Worm (Caenorhabditis elegans) whole organism, mixed stage, embryonic: ENCODE data around the gene dkc-1.

Experiments used
- M03D4.4 ChIP-seq: sonication (generic microtip); optimal IDR thresholded peaks from 2 replicates; lab custom pipeline; 2017; ENCODE audit warnings: mild to moderate bottlenecking, missing genetic modification characterization, missing compliant biosample characterization
- bed-3 ChIP-seq: fragments of 200-800 bp; sonication (Bioruptor generic); optimal IDR thresholded peaks from 3 replicates; lab custom pipeline; 2018; ENCODE audit warnings: mild to moderate bottlenecking, missing genetic modification characterization, moderate library complexity, missing compliant biosample characterization
- blmp-1 ChIP-seq: fragments of 150-350 bp; optimal IDR thresholded peaks from 2 replicates; lab custom pipeline; 2014; ENCODE audit warnings: missing biosample characterization, missing genetic modification characterization
- ceh-39 ChIP-seq: fragments of 150-350 bp; optimal IDR thresholded peaks from 2 replicates; lab custom pipeline; 2014; ENCODE audit warnings: missing biosample characterization, missing genetic modification characterization
- ceh-83 ChIP-seq: fragments of 200-800 bp; sonication (Bioruptor generic); optimal IDR thresholded peaks from 2 replicates; lab custom pipeline; 2018; ENCODE audit warnings: mild to moderate bottlenecking, missing genetic modification characterization, missing compliant biosample characterization
- ces-1 ChIP-seq: fragments of 150-350 bp; optimal IDR thresholded peaks from 2 replicates; lab custom pipeline; 2014; ENCODE audit warnings: missing biosample characterization, missing genetic modification reagents, missing genetic modification characterization
- drap-1 ChIP-seq: fragments of 200-800 bp; sonication (Bioruptor generic); optimal IDR thresholded peaks from 3 replicates; lab custom pipeline; 2018; ENCODE audit warnings: mild to moderate bottlenecking, missing genetic modification characterization, missing compliant biosample characterization
- elt-1 ChIP-seq: sonication (generic microtip); optimal IDR thresholded peaks from 2 replicates; lab custom pipeline; 2017; ENCODE audit warnings: missing genetic modification characterization, mild to moderate bottlenecking, missing compliant biosample characterization, antibody characterized with exemption, moderate library complexity, borderline replicate concordance; ENCODE audit not compliant: insufficient read depth
- flh-1 ChIP-seq: fragments of 200-800 bp; sonication (Bioruptor generic); optimal IDR thresholded peaks from 2 replicates; lab custom pipeline; 2018; ENCODE audit warnings: mild to moderate bottlenecking, missing genetic modification characterization, moderate library complexity, missing compliant biosample characterization
- ham-2 ChIP-seq: fragments of 200-800 bp; sonication (Bioruptor generic); optimal IDR thresholded peaks from 2 replicates; lab custom pipeline; 2018; ENCODE audit warnings: mild to moderate bottlenecking, missing genetic modification characterization, missing compliant biosample characterization
- lin-13 ChIP-seq: fragments of 150-350 bp; optimal IDR thresholded peaks from 2 replicates; lab custom pipeline; 2014; ENCODE audit warnings: missing biosample characterization, missing genetic modification characterization
- lin-32 ChIP-seq: fragments of 200-800 bp; sonication (Bioruptor generic); optimal IDR thresholded peaks from 2 replicates; lab custom pipeline; 2018; ENCODE audit warnings: mild to moderate bottlenecking, missing genetic modification characterization, missing compliant biosample characterization
- lsy-2 ChIP-seq: fragments of 150-350 bp; optimal IDR thresholded peaks from 2 replicates; lab custom pipeline; 2014; ENCODE audit warnings: missing biosample characterization, missing genetic modification characterization
- mab-5 ChIP-seq: fragments of 150-350 bp; optimal IDR thresholded peaks from 2 replicates; lab custom pipeline; 2014; ENCODE audit warnings: missing biosample characterization, missing genetic modification characterization
- mep-1 ChIP-seq: fragments of 150-350 bp; optimal IDR thresholded peaks from 2 replicates; lab custom pipeline; 2017; ENCODE audit warnings: missing biosample characterization, missing genetic modification reagents, missing genetic modification characterization, inconsistent platforms
- mls-2 ChIP-seq: sonication (generic microtip); optimal IDR thresholded peaks from 2 replicates; lab custom pipeline; 2016; ENCODE audit warnings: mild to moderate bottlenecking, missing genetic modification characterization, moderate library complexity, missing compliant biosample characterization
- nhr-12 ChIP-seq: fragments of 150-350 bp; optimal IDR thresholded peaks from 2 replicates; lab custom pipeline; 2014; ENCODE audit warnings: missing biosample characterization, missing genetic modification characterization
- nhr-2 ChIP-seq: fragments of 150-350 bp; optimal IDR thresholded peaks from 2 replicates; lab custom pipeline; 2014; ENCODE audit warnings: missing biosample characterization, missing genetic modification characterization
- nhr-237 ChIP-seq: fragments of 150-350 bp; optimal IDR thresholded peaks from 2 replicates; lab custom pipeline; 2014; ENCODE audit warnings: missing biosample characterization, missing genetic modification characterization
- nhr-28 ChIP-seq: fragments of 150-350 bp; optimal IDR thresholded peaks from 2 replicates; lab custom pipeline; 2014; ENCODE audit warnings: missing biosample characterization, missing genetic modification characterization
- nhr-76 ChIP-seq: sonication (generic microtip); optimal IDR thresholded peaks from 2 replicates; lab custom pipeline; 2017; ENCODE audit warnings: missing biosample characterization, missing genetic modification characterization
- pha-4 ChIP-seq: fragments of 150-350 bp; optimal IDR thresholded peaks from 2 replicates; lab custom pipeline; 2018; ENCODE audit warnings: missing biosample characterization, missing genetic modification reagents, missing genetic modification characterization
- snpc-4 ChIP-seq: fragments of 150-350 bp; optimal IDR thresholded peaks from 2 replicates; lab custom pipeline; 2014; ENCODE audit warnings: missing biosample characterization, missing genetic modification characterization
- sptf-1 ChIP-seq: sonication (generic microtip); optimal IDR thresholded peaks from 2 replicates; lab custom pipeline; 2017; ENCODE audit warnings: mild to moderate bottlenecking, missing genetic modification characterization, moderate library complexity, missing compliant biosample characterization
- tbx-8 ChIP-seq: fragments of 200-800 bp; sonication (Bioruptor generic); optimal IDR thresholded peaks from 2 replicates; lab custom pipeline; 2018; ENCODE audit warnings: mild to moderate bottlenecking, missing genetic modification characterization, moderate library complexity, missing compliant biosample characterization
- unc-120 ChIP-seq: sonication (generic microtip); optimal IDR thresholded peaks from 2 replicates; lab custom pipeline; 2017; ENCODE audit warnings: missing genetic modification characterization, missing compliant biosample characterization; ENCODE audit not compliant: poor library complexity, severe bottlenecking
- unc-39 ChIP-seq: fragments of 150-350 bp; optimal IDR thresholded peaks from 2 replicates; lab custom pipeline; 2014; ENCODE audit warnings: missing biosample characterization, missing genetic modification characterization
- ztf-11 ChIP-seq: fragments of 150-350 bp; optimal IDR thresholded peaks from 2 replicates; lab custom pipeline; 2014; ENCODE audit warnings: missing biosample characterization, missing genetic modification characterization

The dkc-1 gene

ce11 chrIII:10747620-10748479 lies at the start of gene dkc-1, which contains the start of gene ran-1:
Gene dkc-1, plus strand, starts transcription at chrIII:10748429.
Gene ran-1, minus strand, starts transcription at chrIII:10747728.
- peak; percentile 10 for TF ChIP-seq M03D4.4 (tag; lab: Kevin White, UChicago)
- peak; percentile 64 for TF ChIP-seq unc-120 (tag; lab: Kevin White, UChicago)
- peak; percentile 64 for TF ChIP-seq pha-4
- TF ChIP-seq elt-1, result no peak
- TF ChIP-seq lsy-2, result peak; percentile 55
- no peak for TF ChIP-seq nhr-2 (tag; lab: Kevin White, UChicago)
- no peak for TF ChIP-seq lin-32 (GFP tag; lab: Kevin White, UChicago)
- TF ChIP-seq nhr-237 (tag; lab: Kevin White, UChicago), result peak; percentile 45
- TF ChIP-seq ces-1 (GFP tag; lab: Kevin White, UChicago), result peak; percentile 23
- peak; percentile 13 for TF ChIP-seq ceh-83 (GFP tag; lab: Kevin White, UChicago)
- TF ChIP-seq lin-13 (tag; lab: Kevin White, UChicago), result peak; percentile 32
- TF ChIP-seq sptf-1, result peak; percentile 56
- peak; percentile 80 for TF ChIP-seq ceh-39 (tag; lab: Kevin White, UChicago)
- peak; percentile 96 for TF ChIP-seq mep-1

ce11 chrIII:10700460-10700859 lies 47.8 kb upstream of the dkc-1 start, which contains the start of gene Y39A1A.20:
Gene Y39A1A.20, minus strand, starts transcription at chrIII:10700560.
- TF ChIP-seq M03D4.4 (tag; lab: Kevin White, UChicago) (no peak), bed-3 (GFP tag; lab: Kevin White, UChicago) (no peak), ceh-39 (tag; lab: Kevin White, UChicago) (no peak), ztf-11 (tag; lab: Kevin White, UChicago) (no peak), unc-120 (tag; lab: Kevin White, UChicago) (no peak), nhr-12 (tag; lab: Kevin White, UChicago) (no peak), blmp-1 (tag; lab: Kevin White, UChicago) (no peak), unc-39 (no peak), lin-13 (tag; lab: Kevin White, UChicago) (no peak), mls-2 (tag; lab: Kevin White, UChicago) (no peak), nhr-28 (tag; lab: Kevin White, UChicago) (no peak), snpc-4 (no peak), mab-5 (tag; lab: Kevin White, UChicago) (no peak), sptf-1 (no peak), drap-1 (GFP tag; lab: Kevin White, UChicago) (no peak), flh-1 (no peak), nhr-76 (tag; lab: Kevin White, UChicago) (no peak)

ce11 chrIII:10702805-10703204 lies 45.4 kb upstream of the dkc-1 start:
- TF ChIP-seq elt-1 (no peak), lsy-2 (no peak), blmp-1 (tag; lab: Kevin White, UChicago) (no peak)

- no peak for TF ChIP-seq pha-4
- no peak for TF ChIP-seq ces-1 (GFP tag; lab: Kevin White, UChicago)
Observed at ce11 chrIII:10703833-10704232, 44.4 kb upstream of the dkc-1 start.

- TF ChIP-seq tbx-8 (GFP tag; lab: Kevin White, UChicago) (no peak), ceh-83 (GFP tag; lab: Kevin White, UChicago) (no peak), sptf-1 (no peak), ces-1 (GFP tag; lab: Kevin White, UChicago) (no peak), M03D4.4 (tag; lab: Kevin White, UChicago) (no peak), mep-1 (no peak)
Observed at ce11 chrIII:10704499-10704898, 43.7 kb upstream of the dkc-1 start.

ce11 chrIII:10706481-10706880 lies 41.7 kb upstream of the dkc-1 start:
- TF ChIP-seq ztf-11 (tag; lab: Kevin White, UChicago) (no peak), nhr-76 (tag; lab: Kevin White, UChicago) (no peak), nhr-12 (tag; lab: Kevin White, UChicago) (no peak), ces-1 (GFP tag; lab: Kevin White, UChicago) (no peak), nhr-237 (tag; lab: Kevin White, UChicago) (no peak), unc-39 (no peak), ham-2 (no peak), nhr-2 (tag; lab: Kevin White, UChicago) (no peak), pha-4 (no peak), elt-1 (no peak), ceh-39 (tag; lab: Kevin White, UChicago) (no peak), mep-1 (no peak), snpc-4 (no peak)
